Worm (Caenorhabditis elegans): ENCODE data around the gene C04B4.1.

DNA sequence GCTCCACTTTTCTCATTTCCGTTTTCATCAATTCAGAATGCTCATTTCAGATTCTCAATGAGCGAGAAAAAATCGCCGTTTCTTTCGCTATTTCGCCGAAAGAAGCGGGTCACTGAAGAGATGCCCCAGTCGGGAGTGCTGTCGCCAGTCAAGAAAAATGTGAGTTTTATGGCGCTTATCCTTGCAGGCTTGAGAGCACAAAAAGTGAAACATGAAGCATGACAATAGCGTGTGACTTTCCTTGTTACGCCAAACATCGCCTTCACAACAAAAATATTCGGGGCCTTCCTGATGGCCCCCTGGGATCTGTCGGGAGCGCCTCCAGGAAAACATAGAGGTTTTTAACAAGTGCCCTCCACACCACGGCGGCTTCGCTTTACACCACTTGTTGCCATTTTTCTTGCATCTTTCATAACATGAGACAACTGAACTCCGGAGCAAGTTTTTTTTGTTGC is 24.0 kb upstream of the C04B4.1 start, which contains the start of gene E01G6.2:
- TF ChIP-seq elt-1 (tag; optimal IDR thresholded peaks at IDR 0.05; ENCODE audit: borderline replicate concordance, insufficient read depth) (no peak), nhr-76 (tag; optimal IDR thresholded peaks at IDR 0.05) (no peak), nhr-28 (tag; optimal IDR thresholded peaks at IDR 0.05) (no peak), blmp-1 (tag; optimal IDR thresholded peaks at IDR 0.05) (no peak), unc-62 (GFP tag; optimal IDR thresholded peaks at IDR 0.05) (no peak), nhr-12 (tag; optimal IDR thresholded peaks at IDR 0.05) (no peak), snpc-4 (tag; optimal IDR thresholded peaks at IDR 0.05) (no peak), flh-1 (GFP tag; optimal IDR thresholded peaks at IDR 0.05) (no peak)

Data from whole organism, mixed stage, embryonic.